Worm (Caenorhabditis elegans) whole organism, young adult: ENCODE results near the gene F58D12.1.

ENCODE experiments used
- D2030.7 ChIP-seq: fragments of 200-800 bp; sonication (Bioruptor generic); IDR thresholded peaks from 2 replicates; pipeline ENCODE4 v1.3.6; 2022; ENCODE audit warnings: missing genetic modification reagents, missing genetic modification characterization, missing compliant biosample characterization
- F10E7.11 ChIP-seq: sonication (generic microtip); optimal IDR thresholded peaks from 2 replicates; lab custom pipeline; 2017; ENCODE audit warnings: mild to moderate bottlenecking, missing genetic modification characterization, moderate library complexity, missing compliant biosample characterization
- F23B12.7 ChIP-seq: sonication (generic microtip); optimal IDR thresholded peaks from 2 replicates; lab custom pipeline; 2017; ENCODE audit warnings: missing genetic modification characterization, mild to moderate bottlenecking, missing compliant biosample characterization, antibody characterized with exemption, moderate library complexity; ENCODE audit not compliant: insufficient read depth
- F33H1.4 ChIP-seq: fragments of 200-800 bp; sonication (Bioruptor generic); IDR thresholded peaks from 2 replicates; pipeline ENCODE4 v1.3.6; 2022; ENCODE audit warnings: missing genetic modification reagents, missing genetic modification characterization, missing compliant biosample characterization
- F39B2.1 ChIP-seq: fragments of 200-800 bp; sonication (Bioruptor generic); IDR thresholded peaks from 2 replicates; pipeline ENCODE4 v1.3.6; 2022; ENCODE audit warnings: missing genetic modification reagents, missing genetic modification characterization, missing compliant biosample characterization
- F55B11.4 ChIP-seq: sonication (generic microtip); optimal IDR thresholded peaks from 2 replicates; lab custom pipeline; 2016; ENCODE audit warnings: missing compliant biosample characterization, missing genetic modification characterization, borderline replicate concordance; ENCODE audit not compliant: insufficient read depth
- F57A8.1 ChIP-seq: fragments of 200-800 bp; sonication (Bioruptor generic); optimal IDR thresholded peaks from 2 replicates; lab custom pipeline; 2018; ENCODE audit warnings: mild to moderate bottlenecking, missing genetic modification characterization, moderate library complexity, missing compliant biosample characterization
- K12H6.12 ChIP-seq: fragments of 200-800 bp; sonication (Bioruptor generic); optimal IDR thresholded peaks from 2 replicates; lab custom pipeline; 2018; ENCODE audit warnings: mild to moderate bottlenecking, missing genetic modification characterization, missing compliant biosample characterization
- ZK185.1 ChIP-seq: sonication (generic microtip); optimal IDR thresholded peaks from 2 replicates; lab custom pipeline; 2016; ENCODE audit warnings: mild to moderate bottlenecking, missing genetic modification characterization, missing compliant biosample characterization; ENCODE audit not compliant: poor library complexity, severe bottlenecking
- ama-1 ChIP-seq, 3 experiments: fragments of 150-350 bp in 1 of 3; sonication (generic microtip) in 2 of 3; optimal IDR thresholded peaks; 2 replicates each; lab custom pipeline; 2014 to 2018; ENCODE audit warnings: missing biosample characterization in 2 of 3, missing genetic modification characterization in 2 of 3, missing genetic modification reagents in 2 of 3
- atf-7 ChIP-seq: sonication (generic microtip); optimal IDR thresholded peaks from 2 replicates; lab custom pipeline; 2017; ENCODE audit warnings: mild to moderate bottlenecking, missing genetic modification characterization, missing compliant biosample characterization
- athp-1 ChIP-seq: sonication (generic microtip); optimal IDR thresholded peaks from 2 replicates; lab custom pipeline; 2017; ENCODE audit warnings: mild to moderate bottlenecking, missing genetic modification characterization, missing compliant biosample characterization
- bed-1 ChIP-seq: fragments of 200-800 bp; sonication (Bioruptor generic); IDR thresholded peaks from 2 replicates; pipeline ENCODE4 v1.3.6; 2022; ENCODE audit warnings: missing genetic modification reagents, missing genetic modification characterization, missing compliant biosample characterization
- bed-2 ChIP-seq: fragments of 200-800 bp; sonication (Bioruptor generic); IDR thresholded peaks from 2 replicates; pipeline ENCODE4 v1.3.6; 2022; ENCODE audit warnings: missing genetic modification reagents, missing genetic modification characterization, missing compliant biosample characterization
- ceh-79 ChIP-seq: sonication (generic microtip); optimal IDR thresholded peaks from 2 replicates; lab custom pipeline; 2017; ENCODE audit warnings: mild to moderate bottlenecking, missing genetic modification characterization, missing compliant biosample characterization
- dox-1 ChIP-seq: fragments of 200-800 bp; sonication (Bioruptor generic); IDR thresholded peaks from 2 replicates; pipeline ENCODE4 v1.3.6; 2022; ENCODE audit warnings: missing genetic modification reagents, missing genetic modification characterization, missing compliant biosample characterization
- dpff-1 ChIP-seq: sonication (generic microtip); optimal IDR thresholded peaks from 2 replicates; lab custom pipeline; 2017; ENCODE audit warnings: mild to moderate bottlenecking, missing genetic modification characterization, missing compliant biosample characterization
- dpl-1 ChIP-seq: fragments of 150-350 bp; optimal IDR thresholded peaks from 2 replicates; lab custom pipeline; 2014; ENCODE audit warnings: missing biosample characterization, missing genetic modification reagents, missing genetic modification characterization
- egl-44 ChIP-seq: fragments of 200-800 bp; sonication (Bioruptor generic); IDR thresholded peaks from 2 replicates; pipeline ENCODE4 v1.3.6; 2022; ENCODE audit warnings: missing genetic modification reagents, missing genetic modification characterization, missing compliant biosample characterization
- egrh-3 ChIP-seq: fragments of 200-800 bp; sonication (Bioruptor generic); IDR thresholded peaks from 2 replicates; pipeline ENCODE4 v1.3.6; 2022; ENCODE audit warnings: missing genetic modification reagents, missing genetic modification characterization, missing compliant biosample characterization
- ets-4 ChIP-seq: fragments of 200-800 bp; sonication (Bioruptor generic); optimal IDR thresholded peaks from 2 replicates; lab custom pipeline; 2018; ENCODE audit warnings: mild to moderate bottlenecking, missing genetic modification characterization, missing compliant biosample characterization
- hlh-26 ChIP-seq: fragments of 200-800 bp; sonication (Bioruptor generic); conservative IDR thresholded peaks from 2 replicates; pipeline ENCODE4 v1.3.6; 2022; ENCODE audit warnings: missing genetic modification reagents, missing genetic modification characterization, missing compliant biosample characterization
- hmg-1.2 ChIP-seq: fragments of 200-800 bp; sonication (Bioruptor generic); IDR thresholded peaks from 2 replicates; pipeline ENCODE4 v1.3.6; 2022; ENCODE audit warnings: missing genetic modification reagents, missing genetic modification characterization, missing compliant biosample characterization
- hmg-20 ChIP-seq: fragments of 200-800 bp; sonication (Bioruptor generic); IDR thresholded peaks from 2 replicates; pipeline ENCODE4 v1.3.6; 2022; ENCODE audit warnings: missing genetic modification reagents, missing genetic modification characterization, missing compliant biosample characterization
- lag-1 ChIP-seq: fragments of 200-800 bp; sonication (Bioruptor generic); IDR thresholded peaks from 2 replicates; pipeline ENCODE4 v1.3.6; 2022; ENCODE audit warnings: missing genetic modification reagents, missing genetic modification characterization, missing compliant biosample characterization
- let-526 ChIP-seq: fragments of 200-800 bp; sonication (Bioruptor generic); IDR thresholded peaks from 2 replicates; pipeline ENCODE4 v1.3.6; 2022; ENCODE audit warnings: missing genetic modification reagents, missing genetic modification characterization, missing compliant biosample characterization
- lin-26 ChIP-seq: fragments of 200-800 bp; sonication (Bioruptor generic); IDR thresholded peaks from 2 replicates; pipeline ENCODE4 v1.3.6; 2022; ENCODE audit warnings: missing genetic modification reagents, missing genetic modification characterization, missing compliant biosample characterization
- lin-35 ChIP-seq, 3 experiments: fragments of 150-350 bp in 2 of 3; sonication (generic microtip) in 1 of 3; optimal IDR thresholded peaks; 2 replicates each; lab custom pipeline; 2014 to 2018; ENCODE audit warnings: missing biosample characterization in 3 of 3, missing genetic modification characterization in 3 of 3, missing genetic modification reagents in 3 of 3
- madf-6 ChIP-seq: fragments of 200-800 bp; sonication (Bioruptor generic); IDR thresholded peaks from 2 replicates; pipeline ENCODE4 v1.3.6; 2022; ENCODE audit warnings: missing genetic modification reagents, missing genetic modification characterization, missing compliant biosample characterization
- mcd-1 ChIP-seq: fragments of 200-800 bp; sonication (Bioruptor generic); IDR thresholded peaks from 2 replicates; pipeline ENCODE4 v1.3.6; 2022; ENCODE audit warnings: missing genetic modification reagents, missing genetic modification characterization, missing compliant biosample characterization
- mel-28 ChIP-seq: sonication (generic microtip); optimal IDR thresholded peaks from 2 replicates; lab custom pipeline; 2016; ENCODE audit warnings: borderline replicate concordance, mild to moderate bottlenecking, missing genetic modification characterization, missing compliant biosample characterization
- nfya-1 ChIP-seq: sonication (generic microtip); optimal IDR thresholded peaks from 2 replicates; lab custom pipeline; 2017; ENCODE audit warnings: antibody characterized with exemption, missing compliant biosample characterization, missing genetic modification characterization, borderline replicate concordance; ENCODE audit not compliant: insufficient read depth
- nfya-2 ChIP-seq: fragments of 200-800 bp; sonication (Bioruptor generic); IDR thresholded peaks from 2 replicates; pipeline ENCODE4 v1.3.6; 2022; ENCODE audit warnings: missing genetic modification reagents, missing genetic modification characterization, missing compliant biosample characterization
- nhr-27 ChIP-seq: fragments of 200-800 bp; sonication (Bioruptor generic); optimal IDR thresholded peaks from 2 replicates; lab custom pipeline; 2018; ENCODE audit warnings: mild to moderate bottlenecking, missing genetic modification characterization, moderate library complexity, missing compliant biosample characterization
- nhr-90 ChIP-seq: sonication (generic microtip); optimal IDR thresholded peaks from 2 replicates; lab custom pipeline; 2016; ENCODE audit warnings: missing genotype, mild to moderate bottlenecking, missing genetic modification characterization, missing compliant biosample characterization
- repo-1 ChIP-seq: sonication (generic microtip); optimal IDR thresholded peaks from 2 replicates; lab custom pipeline; 2017; ENCODE audit warnings: mild to moderate bottlenecking, missing genetic modification characterization, missing compliant biosample characterization
- snpc-1.1 ChIP-seq: sonication (generic microtip); optimal IDR thresholded peaks from 2 replicates; lab custom pipeline; 2017; ENCODE audit warnings: missing genetic modification characterization, mild to moderate bottlenecking, missing compliant biosample characterization, antibody characterized with exemption, moderate library complexity, missing genotype, missing genetic modification reagents; ENCODE audit not compliant: insufficient read depth
- snpc-1.3 ChIP-seq: sonication (generic microtip); optimal IDR thresholded peaks from 2 replicates; lab custom pipeline; 2017; ENCODE audit warnings: missing genetic modification characterization, mild to moderate bottlenecking, missing compliant biosample characterization, antibody characterized with exemption, moderate library complexity, missing genotype, missing genetic modification reagents; ENCODE audit not compliant: insufficient read depth
- tlf-1 ChIP-seq: fragments of 200-800 bp; sonication (Bioruptor generic); optimal IDR thresholded peaks from 2 replicates; lab custom pipeline; 2018; ENCODE audit warnings: mild to moderate bottlenecking, missing genetic modification characterization, missing compliant biosample characterization
- unc-130 ChIP-seq: sonication (generic microtip); optimal IDR thresholded peaks from 2 replicates; lab custom pipeline; 2016; ENCODE audit warnings: missing genetic modification reagents, missing genetic modification characterization, missing compliant biosample characterization
- zfh-2 ChIP-seq: fragments of 200-800 bp; sonication (Bioruptor generic); conservative IDR thresholded peaks from 2 replicates; pipeline ENCODE4 v1.3.6; 2022; ENCODE audit warnings: missing genetic modification reagents, missing genetic modification characterization, missing compliant biosample characterization
- zim-3 ChIP-seq: sonication (generic microtip); optimal IDR thresholded peaks from 2 replicates; lab custom pipeline; 2017; ENCODE audit warnings: mild to moderate bottlenecking, missing genetic modification characterization, moderate library complexity, missing compliant biosample characterization
- ztf-3 ChIP-seq: fragments of 200-800 bp; sonication (Bioruptor generic); optimal IDR thresholded peaks from 2 replicates; lab custom pipeline; 2018; ENCODE audit warnings: mild to moderate bottlenecking, missing genetic modification characterization, missing compliant biosample characterization

F58D12.1 gene

ce11 chrV:14008353-14008859, 41.0 kb upstream of the F58D12.1 start (continued):
- peak; percentile 37 for TF ChIP-seq snpc-1.3 (tag; lab: Kevin White, UChicago)
- peak; percentile 8; the same call in 1 of the 2 replicates for TF ChIP-seq hmg-1.2 (GFP tag; lab: Robert Waterston, UW)
- no peak for TF ChIP-seq dpl-1
- peak; percentile 12 for TF ChIP-seq atf-7 (tag; lab: Kevin White, UChicago)
- 0 out of 2 replicates have a peak, but pooled peaks have one; percentile 64 for TF ChIP-seq hmg-20 (GFP tag; lab: Robert Waterston, UW)
- no peak for TF ChIP-seq bed-1 (GFP tag; lab: Robert Waterston, UW)
- TF ChIP-seq zim-3 (tag; lab: Kevin White, UChicago), result peak; percentile 27
- no peak for TF ChIP-seq nfya-1 (tag; lab: Kevin White, UChicago)
- TF ChIP-seq athp-1 (tag; lab: Kevin White, UChicago), result peak; percentile 49
- TF ChIP-seq dox-1 (GFP tag; lab: Robert Waterston, UW), result peak; percentile 59; the same call in 1 of the 2 replicates
- no peak for TF ChIP-seq ets-4 (GFP tag; lab: Kevin White, UChicago)
- TF ChIP-seq lag-1 (GFP tag; lab: Robert Waterston, UW), result no peak
- TF ChIP-seq snpc-1.1, result no peak
- TF ChIP-seq repo-1, result peak; percentile 77
- no peak for TF ChIP-seq egrh-3 (GFP tag; lab: Robert Waterston, UW)
- no peak for TF ChIP-seq ZK185.1
- TF ChIP-seq D2030.7 (GFP tag; lab: Robert Waterston, UW), result no peak
- TF ChIP-seq F33H1.4 (GFP tag; lab: Robert Waterston, UW), result peak; percentile 16; the same call in 1 of the 2 replicates
- no peak for TF ChIP-seq hlh-26 (GFP tag; lab: Robert Waterston, UW)
- no peak for TF ChIP-seq ztf-3 (GFP tag; lab: Kevin White, UChicago)
- TF ChIP-seq F23B12.7 (tag; lab: Kevin White, UChicago), result no peak
- TF ChIP-seq ama-1 (optimal IDR thresholded peaks at IDR 0.05; lab: Kevin White, UChicago), result no peak
- TF ChIP-seq ama-1 (GFP tag; optimal IDR thresholded peaks at IDR 0.05; lab: Kevin White, UChicago), result peak; percentile 32 to 69
- TF ChIP-seq F10E7.11 (tag; lab: Kevin White, UChicago), result peak; percentile 44

- no peak for TF ChIP-seq lin-35 (GFP tag; optimal IDR thresholded peaks at IDR 0.05; lab: Kevin White, UChicago)
Observed at ce11 chrV:14010021-14010420, 39.4 kb upstream of the F58D12.1 start.

- TF ChIP-seq mcd-1 (GFP tag; lab: Robert Waterston, UW) (peak; percentile 40; the same call in 1 of the 2 replicates), F39B2.1 (GFP tag; lab: Robert Waterston, UW) (0 out of 2 replicates have a peak, but pooled peaks have one; percentile 17), K12H6.12 (tag; lab: Kevin White, UChicago) (no peak), unc-130 (no peak), F55B11.4 (no peak), egrh-3 (GFP tag; lab: Robert Waterston, UW) (peak; percentile 91), ceh-79 (tag; lab: Kevin White, UChicago) (no peak), ama-1 (optimal IDR thresholded peaks at IDR 0.05; lab: Kevin White, UChicago) (no peak), ama-1 (GFP tag; optimal IDR thresholded peaks at IDR 0.05; lab: Kevin White, UChicago) (no peak), dpl-1 (no peak), nhr-90 (tag; lab: Kevin White, UChicago) (no peak), madf-6 (GFP tag; lab: Robert Waterston, UW) (peak; percentile 19; the same call in 1 of the 2 replicates), D2030.7 (GFP tag; lab: Robert Waterston, UW) (no peak), egl-44 (GFP tag; lab: Robert Waterston, UW) (no peak), nfya-2 (no peak), lin-26 (GFP tag; lab: Robert Waterston, UW) (peak; percentile 45; the same call in 1 of the 2 replicates), bed-2 (GFP tag; lab: Robert Waterston, UW) (no peak), let-526 (GFP tag; lab: Robert Waterston, UW) (no peak), nhr-27 (no peak), mel-28 (no peak), F57A8.1 (GFP tag; lab: Kevin White, UChicago) (no peak), tlf-1 (GFP tag; lab: Kevin White, UChicago) (no peak), hmg-1.2 (GFP tag; lab: Robert Waterston, UW) (0 out of 2 replicates have a peak, but pooled peaks have one; percentile 20), zfh-2 (peak; percentile 93), dpff-1 (tag; lab: Kevin White, UChicago) (no peak)
Observed at ce11 chrV:14011427-14011826, 37.9 kb upstream of the F58D12.1 start.
